Worm (Caenorhabditis elegans) whole organism, late embryonic: ENCODE data around the gene C49F8.1.

Experiments
- K09A11.1 ChIP-seq: sonication (generic microtip); optimal IDR thresholded peaks from 2 replicates; lab custom pipeline; 2017; ENCODE audit warnings: antibody characterized with exemption, mild to moderate bottlenecking, missing genetic modification characterization, missing compliant biosample characterization; ENCODE audit not compliant: insufficient read depth
- ceh-24 ChIP-seq: sonication (generic microtip); optimal IDR thresholded peaks from 2 replicates; lab custom pipeline; 2016; ENCODE audit warnings: mild to moderate bottlenecking, missing genetic modification characterization, missing compliant biosample characterization
- che-1 ChIP-seq: sonication (generic microtip); optimal IDR thresholded peaks from 2 replicates; lab custom pipeline; 2016; ENCODE audit warnings: mild to moderate bottlenecking, missing genetic modification characterization, missing compliant biosample characterization
- nfya-1 ChIP-seq: sonication (generic microtip); optimal IDR thresholded peaks from 2 replicates; lab custom pipeline; 2017; ENCODE audit warnings: missing genetic modification characterization, mild to moderate bottlenecking, missing compliant biosample characterization, antibody characterized with exemption, moderate library complexity
- nhr-11 ChIP-seq: fragments of 150-350 bp; optimal IDR thresholded peaks from 2 replicates; lab custom pipeline; 2014; ENCODE audit warnings: missing biosample characterization, missing genetic modification characterization
- pha-4 ChIP-seq: fragments of 150-350 bp; optimal IDR thresholded peaks from 2 replicates; lab custom pipeline; 2018; ENCODE audit warnings: missing biosample characterization, missing genetic modification reagents, missing genetic modification characterization
- rnt-1 ChIP-seq: sonication (generic microtip); optimal IDR thresholded peaks from 2 replicates; lab custom pipeline; 2016; ENCODE audit warnings: missing genetic modification characterization, missing compliant biosample characterization
- syd-9 ChIP-seq: sonication (generic microtip); optimal IDR thresholded peaks from 2 replicates; lab custom pipeline; 2016; ENCODE audit warnings: mild to moderate bottlenecking, missing genetic modification characterization, moderate library complexity, missing compliant biosample characterization
- tbx-7 ChIP-seq: sonication (generic microtip); optimal IDR thresholded peaks from 2 replicates; lab custom pipeline; 2016; ENCODE audit warnings: missing genotype, missing genetic modification characterization, missing compliant biosample characterization
- unc-3 ChIP-seq, 2 experiments: fragments of 200-800 bp in 1 of 2; sonication (Bioruptor generic) in 1 of 2; sonication (generic microtip) in 1 of 2; conservative IDR thresholded peaks in 1 of 2; optimal IDR thresholded peaks in 1 of 2; 2 replicates each; pipeline versions ENCODE4 v1.3.6 to Lab custom; 2016 to 2022; ENCODE audit warnings: missing compliant biosample characterization in 2 of 2, missing genetic modification characterization in 2 of 2, missing genetic modification reagents in 1 of 2

- no peak for TF ChIP-seq tbx-7 (tag; lab: Kevin White, UChicago)
- TF ChIP-seq ceh-24 (tag; lab: Kevin White, UChicago): no peak
- no peak for TF ChIP-seq nhr-11
- no peak for TF ChIP-seq unc-3 (GFP tag; conservative IDR thresholded peaks at IDR 0.05; lab: Robert Waterston, UW)
- TF ChIP-seq unc-3 (tag; optimal IDR thresholded peaks at IDR 0.05; lab: Kevin White, UChicago): no peak
- TF ChIP-seq K09A11.1 (tag; lab: Kevin White, UChicago): no peak
- no peak for TF ChIP-seq pha-4 (tag; lab: Kevin White, UChicago)
- no peak for TF ChIP-seq syd-9 (tag; lab: Kevin White, UChicago)
- no peak for TF ChIP-seq rnt-1 (tag; lab: Kevin White, UChicago)
- TF ChIP-seq che-1 (tag; lab: Kevin White, UChicago): no peak
- TF ChIP-seq nfya-1 (tag; lab: Kevin White, UChicago): no peak
Observed at ce11 chrX:13394971-13395370, 30.2 kb upstream of the C49F8.1 start, which contains the start of gene irld-2.
